Worm (Caenorhabditis elegans): ENCODE data around the gene egrh-3.

- no peak for TF ChIP-seq nhr-28 (tag; optimal IDR thresholded peaks at IDR 0.05)
- TF ChIP-seq ham-2 (GFP tag; optimal IDR thresholded peaks at IDR 0.05) = no peak
- TF ChIP-seq lin-13 (tag; optimal IDR thresholded peaks at IDR 0.05) = no peak
- TF ChIP-seq elt-3 (tag; optimal IDR thresholded peaks at IDR 0.05) = no peak
- TF ChIP-seq blmp-1 (tag; optimal IDR thresholded peaks at IDR 0.05) = no peak
- TF ChIP-seq nhr-237 (tag; optimal IDR thresholded peaks at IDR 0.05) = no peak
- no peak for TF ChIP-seq nhr-12 (tag; optimal IDR thresholded peaks at IDR 0.05)
- no peak for TF ChIP-seq ztf-11 (tag; optimal IDR thresholded peaks at IDR 0.05)
- no peak for TF ChIP-seq cnd-1 (tag; optimal IDR thresholded peaks at IDR 0.05)
- TF ChIP-seq snpc-4 (tag; optimal IDR thresholded peaks at IDR 0.05) = no peak
Observed at ce11 chrIV:2680281-2680680, 8.3 kb downstream of the egrh-3 start.

Measured in whole organism, mixed stage, embryonic.